Worm (Caenorhabditis elegans) whole organism, late embryonic: ENCODE results near the gene C37H5.13.

ENCODE experiments used
- F13H6.1 ChIP-seq: sonication (generic microtip); optimal IDR thresholded peaks from 2 replicates; lab custom pipeline; 2016; ENCODE audit warnings: missing genetic modification characterization, missing compliant biosample characterization
- K09A11.1 ChIP-seq: sonication (generic microtip); optimal IDR thresholded peaks from 2 replicates; lab custom pipeline; 2017; ENCODE audit warnings: antibody characterized with exemption, mild to moderate bottlenecking, missing genetic modification characterization, missing compliant biosample characterization; ENCODE audit not compliant: insufficient read depth
- ahr-1 ChIP-seq: sonication (generic microtip); optimal IDR thresholded peaks from 2 replicates; lab custom pipeline; 2016; ENCODE audit warnings: missing genetic modification characterization, missing compliant biosample characterization
- ama-1 ChIP-seq: fragments of 150-350 bp; optimal IDR thresholded peaks from 2 replicates; lab custom pipeline; 2014
- ceh-18 ChIP-seq: sonication (generic microtip); optimal IDR thresholded peaks from 2 replicates; lab custom pipeline; 2016; ENCODE audit warnings: missing genetic modification characterization, missing compliant biosample characterization
- ceh-19 ChIP-seq: fragments of 200-800 bp; sonication (Bioruptor generic); optimal IDR thresholded peaks from 2 replicates; lab custom pipeline; 2018; ENCODE audit warnings: mild to moderate bottlenecking, missing genetic modification characterization, missing compliant biosample characterization
- ceh-22 ChIP-seq: sonication (generic microtip); optimal IDR thresholded peaks from 2 replicates; lab custom pipeline; 2017; ENCODE audit warnings: missing biosample characterization, missing genetic modification characterization
- ceh-31 ChIP-seq: sonication (generic microtip); optimal IDR thresholded peaks from 2 replicates; lab custom pipeline; 2016; ENCODE audit warnings: missing genetic modification characterization, missing compliant biosample characterization
- ceh-34 ChIP-seq: sonication (generic microtip); optimal IDR thresholded peaks from 2 replicates; lab custom pipeline; 2016; ENCODE audit warnings: mild to moderate bottlenecking, missing genetic modification characterization, missing compliant biosample characterization
- ceh-48 ChIP-seq: sonication (generic microtip); optimal IDR thresholded peaks from 2 replicates; lab custom pipeline; 2016; ENCODE audit warnings: missing genetic modification characterization, inconsistent platforms, missing compliant biosample characterization
- ceh-6 ChIP-seq: fragments of 200-800 bp; sonication (Bioruptor generic); optimal IDR thresholded peaks from 2 replicates; lab custom pipeline; 2018; ENCODE audit warnings: mild to moderate bottlenecking, missing genetic modification characterization, missing compliant biosample characterization
- ceh-9 ChIP-seq: sonication (generic microtip); optimal IDR thresholded peaks from 2 replicates; lab custom pipeline; 2016; ENCODE audit warnings: mild to moderate bottlenecking, missing genetic modification characterization, inconsistent platforms, missing compliant biosample characterization
- dve-1 ChIP-seq: sonication (generic microtip); optimal IDR thresholded peaks from 2 replicates; lab custom pipeline; 2017; ENCODE audit warnings: antibody characterized with exemption, mild to moderate bottlenecking, missing genetic modification characterization, missing compliant biosample characterization
- elt-2 ChIP-seq: sonication (generic microtip); optimal IDR thresholded peaks from 2 replicates; lab custom pipeline; 2016; ENCODE audit warnings: missing genetic modification reagents, missing genetic modification characterization, missing compliant biosample characterization
- elt-4 ChIP-seq: sonication (generic microtip); optimal IDR thresholded peaks from 2 replicates; lab custom pipeline; 2016; ENCODE audit warnings: missing genetic modification characterization, missing compliant biosample characterization
- eyg-1 ChIP-seq: sonication (generic microtip); optimal IDR thresholded peaks from 2 replicates; lab custom pipeline; 2016; ENCODE audit warnings: missing genotype, missing genetic modification characterization, missing compliant biosample characterization
- fkh-10 ChIP-seq: fragments of 150-350 bp; optimal IDR thresholded peaks from 2 replicates; lab custom pipeline; 2014; ENCODE audit warnings: missing biosample characterization, missing genetic modification reagents, missing genetic modification characterization
- gmeb-2 ChIP-seq: sonication (generic microtip); optimal IDR thresholded peaks from 2 replicates; lab custom pipeline; 2016; ENCODE audit warnings: missing genetic modification characterization, inconsistent platforms, missing compliant biosample characterization
- hlh-13 ChIP-seq: fragments of 200-800 bp; sonication (Bioruptor generic); optimal IDR thresholded peaks from 2 replicates; lab custom pipeline; 2018; ENCODE audit warnings: mild to moderate bottlenecking, missing genetic modification characterization, missing compliant biosample characterization
- hlh-15 ChIP-seq: sonication (generic microtip); optimal IDR thresholded peaks from 2 replicates; lab custom pipeline; 2016; ENCODE audit warnings: missing genetic modification characterization, missing compliant biosample characterization
- hlh-8 ChIP-seq: sonication (generic microtip); optimal IDR thresholded peaks from 2 replicates; lab custom pipeline; 2016; ENCODE audit warnings: missing genotype, missing genetic modification characterization, missing compliant biosample characterization
- lim-6 ChIP-seq: sonication (generic microtip); optimal IDR thresholded peaks from 2 replicates; lab custom pipeline; 2016; ENCODE audit warnings: missing genetic modification characterization, missing compliant biosample characterization
- lin-11 ChIP-seq: fragments of 200-800 bp; sonication (Bioruptor generic); optimal IDR thresholded peaks from 2 replicates; lab custom pipeline; 2018; ENCODE audit warnings: mild to moderate bottlenecking, missing genetic modification characterization, missing compliant biosample characterization
- nfya-1 ChIP-seq: sonication (generic microtip); optimal IDR thresholded peaks from 2 replicates; lab custom pipeline; 2017; ENCODE audit warnings: missing genetic modification characterization, mild to moderate bottlenecking, missing compliant biosample characterization, antibody characterized with exemption, moderate library complexity
- nhr-11 ChIP-seq: fragments of 150-350 bp; optimal IDR thresholded peaks from 2 replicates; lab custom pipeline; 2014; ENCODE audit warnings: missing biosample characterization, missing genetic modification characterization
- nhr-232 ChIP-seq: sonication (generic microtip); optimal IDR thresholded peaks from 2 replicates; lab custom pipeline; 2016; ENCODE audit warnings: missing genetic modification characterization, missing compliant biosample characterization
- odd-2 ChIP-seq: sonication (generic microtip); optimal IDR thresholded peaks from 2 replicates; lab custom pipeline; 2017; ENCODE audit warnings: antibody characterized with exemption, mild to moderate bottlenecking, missing genetic modification characterization, missing compliant biosample characterization
- pag-3 ChIP-seq: sonication (generic microtip); optimal IDR thresholded peaks from 2 replicates; lab custom pipeline; 2016; ENCODE audit warnings: missing compliant biosample characterization, missing genetic modification characterization, borderline replicate concordance
- pha-2 ChIP-seq: sonication (generic microtip); optimal IDR thresholded peaks from 2 replicates; lab custom pipeline; 2017; ENCODE audit warnings: mild to moderate bottlenecking, missing genetic modification characterization, missing compliant biosample characterization
- pros-1 ChIP-seq: fragments of 150-350 bp; optimal IDR thresholded peaks from 2 replicates; lab custom pipeline; 2014; ENCODE audit warnings: missing biosample characterization, missing genetic modification reagents, missing genetic modification characterization
- ref-2 ChIP-seq: sonication (generic microtip); optimal IDR thresholded peaks from 2 replicates; lab custom pipeline; 2016; ENCODE audit warnings: missing genetic modification characterization, missing compliant biosample characterization
- sdc-2 ChIP-seq: sonication (generic microtip); optimal IDR thresholded peaks from 2 replicates; lab custom pipeline; 2016; ENCODE audit warnings: missing genotype, missing genetic modification characterization, missing compliant biosample characterization
- sox-2 ChIP-seq: fragments of 200-800 bp; sonication (Bioruptor generic); IDR thresholded peaks from 2 replicates; pipeline ENCODE4 v1.3.6; 2022; ENCODE audit warnings: missing genetic modification reagents, missing genetic modification characterization, missing compliant biosample characterization
- tbx-2 ChIP-seq: sonication (generic microtip); optimal IDR thresholded peaks from 2 replicates; lab custom pipeline; 2016; ENCODE audit warnings: missing genetic modification characterization, missing compliant biosample characterization
- tbx-7 ChIP-seq: sonication (generic microtip); optimal IDR thresholded peaks from 2 replicates; lab custom pipeline; 2016; ENCODE audit warnings: missing genotype, missing genetic modification characterization, missing compliant biosample characterization
- unc-3 ChIP-seq, 2 experiments: fragments of 200-800 bp in 1 of 2; sonication (Bioruptor generic) in 1 of 2; sonication (generic microtip) in 1 of 2; conservative IDR thresholded peaks in 1 of 2; optimal IDR thresholded peaks in 1 of 2; 2 replicates each; pipeline versions ENCODE4 v1.3.6 to Lab custom; 2016 to 2022; ENCODE audit warnings: missing compliant biosample characterization in 2 of 2, missing genetic modification characterization in 2 of 2, missing genetic modification reagents in 1 of 2
- unc-55 ChIP-seq: sonication (generic microtip); optimal IDR thresholded peaks from 2 replicates; lab custom pipeline; 2017; ENCODE audit warnings: missing biosample characterization, missing genetic modification reagents, missing genetic modification characterization
- unc-86 ChIP-seq: sonication (generic microtip); optimal IDR thresholded peaks from 2 replicates; lab custom pipeline; 2016; ENCODE audit warnings: missing genetic modification characterization, missing compliant biosample characterization
- ztf-16 ChIP-seq: sonication (generic microtip); optimal IDR thresholded peaks from 2 replicates; lab custom pipeline; 2017; ENCODE audit warnings: missing genetic modification characterization, missing compliant biosample characterization

Gene C37H5.13

ce11 chrV:4862737-4863136 is at the start of gene C37H5.13:
Gene C37H5.13, minus strand, starts transcription at chrV:4862965.
- no peak for TF ChIP-seq tbx-7 (tag; lab: Kevin White, UChicago)
- TF ChIP-seq unc-55 (GFP tag; lab: Kevin White, UChicago): peak; percentile 16
- TF ChIP-seq ref-2 (tag; lab: Kevin White, UChicago): no peak
- TF ChIP-seq sdc-2 (tag; lab: Kevin White, UChicago): no peak
- no peak for TF ChIP-seq hlh-8 (tag; lab: Kevin White, UChicago)
- no peak for TF ChIP-seq pha-2 (tag; lab: Kevin White, UChicago)

ce11 chrV:4912313-4912712 is 49.5 kb upstream of the C37H5.13 start, which contains the start of gene H23N18.5:
Gene H23N18.5, minus strand, starts transcription at chrV:4912381.
- no peak for TF ChIP-seq ceh-22 (tag; lab: Kevin White, UChicago)
- TF ChIP-seq ztf-16 (tag; lab: Kevin White, UChicago): no peak
- TF ChIP-seq K09A11.1 (tag; lab: Kevin White, UChicago): no peak
- TF ChIP-seq pag-3 (tag; lab: Kevin White, UChicago): no peak
- no peak for TF ChIP-seq dve-1 (tag; lab: Kevin White, UChicago)
- no peak for TF ChIP-seq gmeb-2
- no peak for TF ChIP-seq elt-2 (tag; lab: Kevin White, UChicago)
- TF ChIP-seq nhr-11 (tag; lab: Kevin White, UChicago): no peak
- TF ChIP-seq ceh-9 (tag; lab: Kevin White, UChicago): no peak
- no peak for TF ChIP-seq unc-3 (GFP tag; conservative IDR thresholded peaks at IDR 0.05; lab: Robert Waterston, UW)
- TF ChIP-seq unc-3 (tag; optimal IDR thresholded peaks at IDR 0.05; lab: Kevin White, UChicago): no peak
- TF ChIP-seq ceh-34 (tag; lab: Kevin White, UChicago): no peak
- no peak for TF ChIP-seq ama-1
- TF ChIP-seq lin-11 (tag; lab: Kevin White, UChicago): no peak
- no peak for TF ChIP-seq ceh-18 (tag; lab: Kevin White, UChicago)

- TF ChIP-seq lim-6 (tag; lab: Kevin White, UChicago) (no peak), ceh-48 (no peak), ceh-19 (GFP tag; lab: Kevin White, UChicago) (no peak), tbx-2 (tag; lab: Kevin White, UChicago) (no peak), ref-2 (tag; lab: Kevin White, UChicago) (no peak), elt-4 (tag; lab: Kevin White, UChicago) (no peak), pros-1 (tag; lab: Kevin White, UChicago) (no peak), fkh-10 (GFP tag; lab: Kevin White, UChicago) (no peak), eyg-1 (tag; lab: Kevin White, UChicago) (no peak), unc-3 (GFP tag; conservative IDR thresholded peaks at IDR 0.05; lab: Robert Waterston, UW) (no peak), unc-3 (tag; optimal IDR thresholded peaks at IDR 0.05; lab: Kevin White, UChicago) (no peak), odd-2 (tag; lab: Kevin White, UChicago) (no peak), hlh-13 (no peak), ceh-31 (tag; lab: Kevin White, UChicago) (no peak)
These were observed 45.8 kb upstream of the C37H5.13 start, which contains the start of gene ugt-13 for ce11 chrV:4908591-4908990. Gene ugt-13, plus strand, starts transcription at chrV:4908884.

- TF ChIP-seq unc-86 (tag; lab: Kevin White, UChicago): no peak
- no peak for TF ChIP-seq nfya-1
- TF ChIP-seq ceh-6 (GFP tag; lab: Kevin White, UChicago): no peak
- no peak for TF ChIP-seq ama-1
- no peak for TF ChIP-seq nhr-232
- no peak for TF ChIP-seq K09A11.1 (tag; lab: Kevin White, UChicago)
- no peak for TF ChIP-seq sox-2 (GFP tag; lab: Robert Waterston, UW)
- no peak for TF ChIP-seq F13H6.1 (tag; lab: Kevin White, UChicago)
- no peak for TF ChIP-seq ceh-9 (tag; lab: Kevin White, UChicago)
- TF ChIP-seq ahr-1 (tag; lab: Kevin White, UChicago): no peak
- no peak for TF ChIP-seq ceh-18 (tag; lab: Kevin White, UChicago)
- no peak for TF ChIP-seq ceh-31 (tag; lab: Kevin White, UChicago)
- TF ChIP-seq ceh-34 (tag; lab: Kevin White, UChicago): no peak
- no peak for TF ChIP-seq tbx-2 (tag; lab: Kevin White, UChicago)
- no peak for TF ChIP-seq odd-2 (tag; lab: Kevin White, UChicago)
- TF ChIP-seq gmeb-2: no peak
- TF ChIP-seq hlh-15 (tag; lab: Kevin White, UChicago): no peak
- TF ChIP-seq, all 69 proteins: peak for 0
These were observed 43.2 kb upstream of the C37H5.13 start, which contains the start of gene ugt-14 for ce11 chrV:4905953-4906352. Gene ugt-14, plus strand, starts transcription at chrV:4906253.
